Worm (Caenorhabditis elegans) whole organism, young adult: ENCODE measurements around the gene lim-6.

ENCODE experiments used
- B0261.1 ChIP-seq: sonication (generic microtip); optimal IDR thresholded peaks from 2 replicates; lab custom pipeline; 2016; ENCODE audit warnings: mild to moderate bottlenecking, missing genetic modification characterization, moderate library complexity, missing compliant biosample characterization
- B0336.3 ChIP-seq: fragments of 200-800 bp; sonication (Bioruptor generic); IDR thresholded peaks from 2 replicates; pipeline ENCODE4 v1.3.6; 2022; ENCODE audit warnings: missing genetic modification characterization, missing compliant biosample characterization
- C17E4.6 ChIP-seq: fragments of 200-800 bp; sonication (Bioruptor generic); IDR thresholded peaks from 2 replicates; pipeline ENCODE4 v1.3.6; 2022; ENCODE audit warnings: missing genetic modification reagents, missing genetic modification characterization, missing compliant biosample characterization
- F33H1.4 ChIP-seq: fragments of 200-800 bp; sonication (Bioruptor generic); IDR thresholded peaks from 2 replicates; pipeline ENCODE4 v1.3.6; 2022; ENCODE audit warnings: missing genetic modification reagents, missing genetic modification characterization, missing compliant biosample characterization
- F37B4.10 ChIP-seq: fragments of 200-800 bp; sonication (Bioruptor generic); IDR thresholded peaks from 2 replicates; pipeline ENCODE4 v1.3.6; 2022; ENCODE audit warnings: missing genetic modification characterization, missing compliant biosample characterization
- F39B2.1 ChIP-seq: fragments of 200-800 bp; sonication (Bioruptor generic); IDR thresholded peaks from 2 replicates; pipeline ENCODE4 v1.3.6; 2022; ENCODE audit warnings: missing genetic modification reagents, missing genetic modification characterization, missing compliant biosample characterization
- F49E8.2 ChIP-seq: sonication (generic microtip); optimal IDR thresholded peaks from 3 replicates; lab custom pipeline; 2017; ENCODE audit warnings: missing genetic modification characterization, mild to moderate bottlenecking, missing compliant biosample characterization, antibody characterized with exemption, moderate library complexity; ENCODE audit not compliant: insufficient read depth
- F52B5.7 ChIP-seq: sonication (generic microtip); optimal IDR thresholded peaks from 2 replicates; lab custom pipeline; 2016; ENCODE audit warnings: mild to moderate bottlenecking, missing genetic modification characterization, missing compliant biosample characterization
- K12H6.12 ChIP-seq: fragments of 200-800 bp; sonication (Bioruptor generic); optimal IDR thresholded peaks from 2 replicates; lab custom pipeline; 2018; ENCODE audit warnings: mild to moderate bottlenecking, missing genetic modification characterization, missing compliant biosample characterization
- Y53F4B.3 ChIP-seq: fragments of 200-800 bp; sonication (Bioruptor generic); IDR thresholded peaks from 2 replicates; pipeline ENCODE4 v1.3.6; 2022; ENCODE audit warnings: missing genetic modification reagents, missing genetic modification characterization, missing compliant biosample characterization
- Y95B8A.8 ChIP-seq: fragments of 200-800 bp; sonication (Bioruptor generic); IDR thresholded peaks from 2 replicates; pipeline ENCODE4 v1.3.6; 2022; ENCODE audit warnings: missing genetic modification reagents, missing genetic modification characterization, missing compliant biosample characterization
- akir-1 ChIP-seq: fragments of 200-800 bp; sonication (Bioruptor generic); optimal IDR thresholded peaks from 2 replicates; lab custom pipeline; 2018; ENCODE audit warnings: mild to moderate bottlenecking, missing genetic modification characterization, moderate library complexity, missing compliant biosample characterization
- aptf-2 ChIP-seq: fragments of 200-800 bp; sonication (Bioruptor generic); conservative IDR thresholded peaks from 2 replicates; pipeline ENCODE4 v1.3.6; 2022; ENCODE audit warnings: missing genetic modification reagents, missing genetic modification characterization, missing compliant biosample characterization
- aptf-3 ChIP-seq: fragments of 200-800 bp; sonication (Bioruptor generic); IDR thresholded peaks from 2 replicates; pipeline ENCODE4 v1.3.6; 2022; ENCODE audit warnings: missing genetic modification characterization, missing compliant biosample characterization
- attf-3 ChIP-seq: fragments of 200-800 bp; sonication (Bioruptor generic); conservative IDR thresholded peaks from 2 replicates; pipeline ENCODE4 v1.3.6; 2022; ENCODE audit warnings: missing genetic modification reagents, missing genetic modification characterization, missing compliant biosample characterization
- attf-5 ChIP-seq: fragments of 200-800 bp; sonication (Bioruptor generic); optimal IDR thresholded peaks from 2 replicates; lab custom pipeline; 2018; ENCODE audit warnings: mild to moderate bottlenecking, missing genetic modification characterization, missing compliant biosample characterization
- bed-2 ChIP-seq: fragments of 200-800 bp; sonication (Bioruptor generic); IDR thresholded peaks from 2 replicates; pipeline ENCODE4 v1.3.6; 2022; ENCODE audit warnings: missing genetic modification reagents, missing genetic modification characterization, missing compliant biosample characterization
- ccch-3 ChIP-seq: fragments of 200-800 bp; sonication (Bioruptor generic); optimal IDR thresholded peaks from 2 replicates; lab custom pipeline; 2018; ENCODE audit warnings: mild to moderate bottlenecking, missing genetic modification characterization, missing compliant biosample characterization
- cebp-2 ChIP-seq: fragments of 200-800 bp; sonication (Bioruptor generic); IDR thresholded peaks from 2 replicates; pipeline ENCODE4 v1.3.6; 2022; ENCODE audit warnings: missing genetic modification characterization, missing compliant biosample characterization
- ceh-100 ChIP-seq: fragments of 200-800 bp; sonication (Bioruptor generic); IDR thresholded peaks from 2 replicates; pipeline ENCODE4 v1.3.6; 2022; ENCODE audit warnings: missing genetic modification reagents, missing genetic modification characterization, missing compliant biosample characterization
- ceh-40 ChIP-seq: fragments of 200-800 bp; sonication (Bioruptor generic); IDR thresholded peaks from 2 replicates; pipeline ENCODE4 v1.3.6; 2022; ENCODE audit warnings: missing genetic modification characterization, missing compliant biosample characterization
- ceh-79 ChIP-seq: sonication (generic microtip); optimal IDR thresholded peaks from 2 replicates; lab custom pipeline; 2017; ENCODE audit warnings: mild to moderate bottlenecking, missing genetic modification characterization, missing compliant biosample characterization
- chd-7 ChIP-seq: sonication (generic microtip); optimal IDR thresholded peaks from 2 replicates; lab custom pipeline; 2016; ENCODE audit warnings: mild to moderate bottlenecking, missing genetic modification characterization, moderate library complexity, missing compliant biosample characterization
- die-1 ChIP-seq: sonication (generic microtip); optimal IDR thresholded peaks from 2 replicates; lab custom pipeline; 2016; ENCODE audit warnings: missing genotype, mild to moderate bottlenecking, missing genetic modification characterization, missing compliant biosample characterization
- dox-1 ChIP-seq: fragments of 200-800 bp; sonication (Bioruptor generic); IDR thresholded peaks from 2 replicates; pipeline ENCODE4 v1.3.6; 2022; ENCODE audit warnings: missing genetic modification reagents, missing genetic modification characterization, missing compliant biosample characterization
- dpl-1 ChIP-seq: fragments of 150-350 bp; optimal IDR thresholded peaks from 2 replicates; lab custom pipeline; 2014; ENCODE audit warnings: missing biosample characterization, missing genetic modification reagents, missing genetic modification characterization
- efl-1 ChIP-seq: fragments of 150-350 bp; optimal IDR thresholded peaks from 2 replicates; lab custom pipeline; 2014; ENCODE audit warnings: missing biosample characterization, missing genetic modification reagents, missing genetic modification characterization
- egrh-3 ChIP-seq: fragments of 200-800 bp; sonication (Bioruptor generic); IDR thresholded peaks from 2 replicates; pipeline ENCODE4 v1.3.6; 2022; ENCODE audit warnings: missing genetic modification reagents, missing genetic modification characterization, missing compliant biosample characterization
- hmg-1.2 ChIP-seq: fragments of 200-800 bp; sonication (Bioruptor generic); IDR thresholded peaks from 2 replicates; pipeline ENCODE4 v1.3.6; 2022; ENCODE audit warnings: missing genetic modification reagents, missing genetic modification characterization, missing compliant biosample characterization
- hmg-20 ChIP-seq: fragments of 200-800 bp; sonication (Bioruptor generic); IDR thresholded peaks from 2 replicates; pipeline ENCODE4 v1.3.6; 2022; ENCODE audit warnings: missing genetic modification reagents, missing genetic modification characterization, missing compliant biosample characterization
- let-526 ChIP-seq: fragments of 200-800 bp; sonication (Bioruptor generic); IDR thresholded peaks from 2 replicates; pipeline ENCODE4 v1.3.6; 2022; ENCODE audit warnings: missing genetic modification reagents, missing genetic modification characterization, missing compliant biosample characterization
- lin-35 ChIP-seq, 3 experiments: fragments of 150-350 bp in 2 of 3; sonication (generic microtip) in 1 of 3; optimal IDR thresholded peaks; 2 replicates each; lab custom pipeline; 2014 to 2018; ENCODE audit warnings: missing biosample characterization in 3 of 3, missing genetic modification characterization in 3 of 3, missing genetic modification reagents in 3 of 3
- lin-40 ChIP-seq: sonication (generic microtip); optimal IDR thresholded peaks from 2 replicates; lab custom pipeline; 2016; ENCODE audit warnings: missing genetic modification characterization, mild to moderate bottlenecking, missing compliant biosample characterization, missing genotype, missing genetic modification reagents
- lir-1 ChIP-seq: fragments of 200-800 bp; sonication (Bioruptor generic); conservative IDR thresholded peaks from 2 replicates; pipeline ENCODE4 v1.3.6; 2022; ENCODE audit warnings: missing genetic modification reagents, missing genetic modification characterization, missing compliant biosample characterization
- madf-10 ChIP-seq: sonication (generic microtip); optimal IDR thresholded peaks from 2 replicates; lab custom pipeline; 2016; ENCODE audit warnings: mild to moderate bottlenecking, missing genetic modification characterization, missing compliant biosample characterization
- madf-3 ChIP-seq: fragments of 200-800 bp; sonication (Bioruptor generic); IDR thresholded peaks from 2 replicates; pipeline ENCODE4 v1.3.6; 2022; ENCODE audit warnings: missing genetic modification reagents, missing genetic modification characterization, missing compliant biosample characterization
- nhr-27 ChIP-seq: fragments of 200-800 bp; sonication (Bioruptor generic); optimal IDR thresholded peaks from 2 replicates; lab custom pipeline; 2018; ENCODE audit warnings: mild to moderate bottlenecking, missing genetic modification characterization, moderate library complexity, missing compliant biosample characterization
- nhr-80 ChIP-seq: sonication (generic microtip); optimal IDR thresholded peaks from 2 replicates; lab custom pipeline; 2016; ENCODE audit warnings: missing genetic modification characterization, missing compliant biosample characterization
- pha-4 ChIP-seq: fragments of 150-350 bp; sonication (generic microtip); optimal IDR thresholded peaks from 2 replicates; lab custom pipeline; 2014; ENCODE audit warnings: missing biosample characterization, missing genetic modification reagents, missing genetic modification characterization
- sdz-38 ChIP-seq: sonication (generic microtip); optimal IDR thresholded peaks from 2 replicates; lab custom pipeline; 2016; ENCODE audit warnings: missing genotype, missing genetic modification characterization, missing compliant biosample characterization
- sea-2 ChIP-seq: fragments of 200-800 bp; sonication (Bioruptor generic); IDR thresholded peaks from 2 replicates; pipeline ENCODE4 v1.3.6; 2022; ENCODE audit warnings: missing genetic modification characterization, missing compliant biosample characterization
- snpc-4 ChIP-seq, 5 experiments: fragments of 150-350 bp in 1 of 5; sonication (generic microtip) in 4 of 5; optimal IDR thresholded peaks; 2 replicates each; lab custom pipeline; 2014 to 2018; ENCODE audit warnings: missing genetic modification characterization in 5 of 5, missing biosample characterization in 3 of 5, antibody characterized with exemption in 2 of 5, mild to moderate bottlenecking in 2 of 5, missing compliant biosample characterization in 2 of 5, missing genotype in 2 of 5, moderate library complexity in 2 of 5, missing genetic modification reagents in 1 of 5
- sptf-2 ChIP-seq: fragments of 200-800 bp; sonication (Bioruptor generic); optimal IDR thresholded peaks from 2 replicates; lab custom pipeline; 2018; ENCODE audit warnings: mild to moderate bottlenecking, missing genetic modification characterization, missing compliant biosample characterization
- tbp1 ChIP-seq: fragments of 200-800 bp; sonication (Bioruptor generic); optimal IDR thresholded peaks from 2 replicates; lab custom pipeline; 2018; ENCODE audit warnings: mild to moderate bottlenecking, missing genetic modification characterization, missing compliant biosample characterization
- xnd-1 ChIP-seq: sonication (generic microtip); optimal IDR thresholded peaks from 2 replicates; lab custom pipeline; 2016; ENCODE audit warnings: missing genotype, missing genetic modification reagents, missing genetic modification characterization, missing compliant biosample characterization
- zfh-2 ChIP-seq: fragments of 200-800 bp; sonication (Bioruptor generic); conservative IDR thresholded peaks from 2 replicates; pipeline ENCODE4 v1.3.6; 2022; ENCODE audit warnings: missing genetic modification reagents, missing genetic modification characterization, missing compliant biosample characterization
- ztf-18 ChIP-seq: sonication (generic microtip); optimal IDR thresholded peaks from 2 replicates; lab custom pipeline; 2016; ENCODE audit warnings: missing genotype, mild to moderate bottlenecking, missing genetic modification characterization, missing compliant biosample characterization
- ztf-25 ChIP-seq: fragments of 200-800 bp; sonication (Bioruptor generic); IDR thresholded peaks from 2 replicates; pipeline ENCODE4 v1.3.6; 2022; ENCODE audit warnings: missing genetic modification reagents, missing genetic modification characterization, missing compliant biosample characterization
- ztf-28 ChIP-seq: fragments of 200-800 bp; sonication (Bioruptor generic); IDR thresholded peaks from 2 replicates; pipeline ENCODE4 v1.3.6; 2022; ENCODE audit warnings: missing genetic modification reagents, missing genetic modification characterization, missing compliant biosample characterization
- ztf-6 ChIP-seq: fragments of 200-800 bp; sonication (Bioruptor generic); IDR thresholded peaks from 2 replicates; pipeline ENCODE4 v1.3.6; 2022; ENCODE audit warnings: missing genetic modification reagents, missing genetic modification characterization, missing compliant biosample characterization

Gene lim-6

DNA sequence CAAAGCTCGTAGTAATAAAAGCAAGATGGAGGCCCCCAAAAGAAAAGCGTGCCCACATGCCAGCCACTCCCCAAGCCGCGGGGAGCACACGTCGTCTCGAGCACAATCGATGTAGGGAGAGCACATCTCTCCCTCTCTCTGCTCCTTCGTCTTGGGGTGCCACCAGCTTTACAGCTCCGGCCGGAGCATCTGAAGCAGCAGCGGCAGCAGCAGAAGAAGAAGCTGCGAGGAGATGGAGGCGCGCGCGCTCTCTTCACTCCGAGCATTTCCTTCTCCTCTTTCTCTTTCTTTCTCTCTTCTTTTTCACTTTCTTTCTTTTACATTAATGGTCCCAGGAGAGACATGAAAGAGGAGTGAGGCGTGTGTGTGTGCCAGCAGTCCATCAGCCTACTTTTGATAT lies 8.2 kb upstream of the lim-6 start (continued):
- TF ChIP-seq sptf-2 (GFP tag; lab: Kevin White, UChicago) (no peak), lin-40 (tag; lab: Kevin White, UChicago) (peak; percentile 50), F49E8.2 (tag; lab: Kevin White, UChicago) (no peak), aptf-3 (GFP tag; lab: Robert Waterston, UW) (no peak), cebp-2 (GFP tag; lab: Robert Waterston, UW) (no peak), sea-2 (no peak), nhr-80 (tag; lab: Kevin White, UChicago) (no peak), ceh-40 (GFP tag; lab: Robert Waterston, UW) (no peak), zfh-2 (GFP tag; lab: Robert Waterston, UW) (peak; percentile 98), sdz-38 (tag; lab: Kevin White, UChicago) (no peak), madf-10 (tag; lab: Kevin White, UChicago) (no peak), B0261.1 (tag; lab: Kevin White, UChicago) (no peak), ztf-18 (tag; lab: Kevin White, UChicago) (no peak), ceh-100 (no peak), ztf-28 (GFP tag; lab: Robert Waterston, UW) (no peak), lir-1 (no peak), F33H1.4 (no peak), F39B2.1 (GFP tag; lab: Robert Waterston, UW) (no peak), hmg-1.2 (GFP tag; lab: Robert Waterston, UW) (peak; percentile 34; the same call in 1 of the 2 replicates), Y95B8A.8 (no peak), nhr-27 (tag; lab: Kevin White, UChicago) (no peak), snpc-4 (GFP tag; optimal IDR thresholded peaks at IDR 0.05; lab: Kevin White, UChicago) (no peak), snpc-4 (tag; optimal IDR thresholded peaks at IDR 0.05; lab: Kevin White, UChicago) (no peak), chd-7 (tag; lab: Kevin White, UChicago) (peak; percentile 63), ceh-79 (tag; lab: Kevin White, UChicago) (no peak), ztf-25 (GFP tag; lab: Robert Waterston, UW) (no peak), egrh-3 (GFP tag; lab: Robert Waterston, UW) (peak; percentile 92), let-526 (GFP tag; lab: Robert Waterston, UW) (no peak), F52B5.7 (tag; lab: Kevin White, UChicago) (no peak), akir-1 (no peak), C17E4.6 (GFP tag; lab: Robert Waterston, UW) (no peak), bed-2 (GFP tag; lab: Robert Waterston, UW) (no peak), lin-35 (GFP tag; optimal IDR thresholded peaks at IDR 0.05; lab: Kevin White, UChicago) (no peak), ccch-3 (GFP tag; lab: Kevin White, UChicago) (no peak), ztf-6 (GFP tag; lab: Robert Waterston, UW) (no peak), efl-1 (no peak), aptf-2 (no peak), dox-1 (GFP tag; lab: Robert Waterston, UW) (no peak), pha-4 (tag; lab: Kevin White, UChicago) (no peak), tbp1 (no peak), madf-3 (GFP tag; lab: Robert Waterston, UW) (no peak), hmg-20 (GFP tag; lab: Robert Waterston, UW) (no peak), xnd-1 (tag; lab: Kevin White, UChicago) (no peak), Y53F4B.3 (GFP tag; lab: Robert Waterston, UW) (no peak), B0336.3 (no peak), dpl-1 (GFP tag; lab: Kevin White, UChicago) (no peak), die-1 (tag; lab: Kevin White, UChicago) (no peak), attf-3 (no peak), F37B4.10 (no peak), attf-5 (no peak), K12H6.12 (tag; lab: Kevin White, UChicago) (peak; percentile 72)
